Worm (Caenorhabditis elegans) whole organism, L1 larva: ENCODE measurements around the gene F09E10.1.

Experiments
- egl-27 ChIP-seq, 2 experiments: fragments of 150-350 bp in 1 of 2; sonication (generic microtip); optimal IDR thresholded peaks; 3 replicates each; lab custom pipeline; 2017 to 2018; ENCODE audit warnings: missing biosample characterization in 2 of 2, missing genetic modification characterization in 2 of 2, missing genetic modification reagents in 2 of 2
- nhr-85 ChIP-seq: sonication (generic microtip); peaks from one replicate; lab custom pipeline; 2016; ENCODE audit warnings: missing genetic modification characterization, inconsistent platforms, missing compliant biosample characterization

DNA sequence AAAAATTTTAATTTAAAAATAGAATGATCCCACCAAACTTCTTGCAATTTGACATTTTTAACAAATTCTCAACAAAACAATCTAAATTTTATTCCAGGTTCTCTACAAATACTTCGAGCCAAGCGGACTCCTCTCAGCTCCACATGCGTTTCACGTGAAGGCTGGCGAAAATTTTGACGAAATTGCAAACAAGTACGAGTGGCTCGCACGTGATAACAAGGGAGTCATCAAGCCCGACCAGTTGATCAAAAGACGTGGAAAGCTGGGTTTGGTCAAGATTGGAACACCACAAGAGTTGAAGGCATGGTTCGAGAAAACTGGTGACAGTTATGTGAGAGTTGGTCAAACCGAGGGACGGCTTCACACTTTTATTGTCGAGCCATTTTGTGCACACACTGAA lies 23.0 kb upstream of the F09E10.1 start:
- TF ChIP-seq nhr-85 (no peak), egl-27 (tag; optimal IDR thresholded peaks at IDR 0.05; lab: Kevin White, UChicago) (no peak)
